Fruit fly (Drosophila melanogaster): ENCODE data around the gene cm.

cm gene

DNA sequence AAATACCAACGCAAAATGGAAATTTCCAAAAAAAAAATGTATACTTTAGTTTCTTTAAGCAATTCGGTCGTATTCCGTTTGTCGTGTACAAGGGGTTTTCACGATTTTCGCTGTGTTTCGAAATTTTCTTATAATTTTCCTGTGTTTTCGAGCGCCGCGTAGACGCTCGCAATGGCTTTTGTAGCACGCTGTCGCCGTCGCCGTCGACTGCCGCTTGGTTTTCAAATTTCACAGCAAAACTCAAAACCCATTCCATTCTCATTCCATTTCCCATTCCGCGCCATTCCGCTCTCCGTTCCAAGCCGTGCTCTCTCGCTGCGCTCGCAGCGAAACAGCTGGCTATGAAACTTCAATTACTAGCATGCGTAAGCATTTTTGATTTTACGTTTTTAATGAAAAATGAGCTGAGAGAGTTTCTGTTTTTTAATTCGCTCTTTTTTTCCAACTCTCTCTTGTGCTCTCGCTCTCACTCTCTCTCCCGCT lies 29.4 kb downstream of the cm start (continued):
- TF ChIP-seq CG18599 (GFP tag; optimal IDR thresholded peaks at IDR 0.05) (peak; percentile 29), dm (GFP tag; optimal IDR thresholded peaks at IDR 0.05) (no peak), Hr39 (optimal IDR thresholded peaks at IDR 0.05) (no peak), CG18011 (GFP tag; optimal IDR thresholded peaks at IDR 0.05) (no peak), CG12155 (GFP tag; optimal IDR thresholded peaks at IDR 0.05) (no peak), CG11247 (GFP tag; IDR thresholded peaks at IDR 0.05) (no peak), Camta (GFP tag; optimal IDR thresholded peaks at IDR 0.05) (no peak), pita (GFP tag; optimal IDR thresholded peaks at IDR 0.05) (no peak), Neu2 (GFP tag; optimal IDR thresholded peaks at IDR 0.05; ENCODE audit: borderline replicate concordance) (no peak), pum (GFP tag; optimal IDR thresholded peaks at IDR 0.05) (no peak), CG12942 (GFP tag; optimal IDR thresholded peaks at IDR 0.05) (no peak), Bgb (GFP tag; IDR thresholded peaks at IDR 0.05; ENCODE audit: partially characterized antibody) (peak; percentile 26; the same call in 1 of the 2 replicates), E2f2 (GFP tag; IDR thresholded peaks at IDR 0.05) (peak; percentile 21; the same call in 1 of the 2 replicates), org-1 (GFP tag; optimal IDR thresholded peaks at IDR 0.05) (no peak), row (GFP tag; IDR thresholded peaks at IDR 0.05) (peak; percentile 38; the same call in 2 of the 3 replicates), CG9932 (GFP tag; IDR thresholded peaks at IDR 0.05) (no peak), Hmx (GFP tag; optimal IDR thresholded peaks at IDR 0.05) (no peak), NC2β (GFP tag; optimal IDR thresholded peaks at IDR 0.05) (no peak), CG7928 (GFP tag; optimal IDR thresholded peaks at IDR 0.05) (no peak), gsb (GFP tag; IDR thresholded peaks at IDR 0.05) (no peak), ci (GFP tag; IDR thresholded peaks at IDR 0.05) (peak; percentile 63; the same call in 2 of the 3 replicates), Mes4 (GFP tag; optimal IDR thresholded peaks at IDR 0.05) (no peak), seq (GFP tag; IDR thresholded peaks at IDR 0.05) (peak; percentile 26; the same call in 1 of the 2 replicates), CG8388 (GFP tag; optimal IDR thresholded peaks at IDR 0.05) (no peak), CG6813 (GFP tag; optimal IDR thresholded peaks at IDR 0.05) (no peak), CG15479 (GFP tag; optimal IDR thresholded peaks at IDR 0.05) (no peak), CG4282 (GFP tag; optimal IDR thresholded peaks at IDR 0.05) (no peak), CG1529 (GFP tag; optimal IDR thresholded peaks at IDR 0.05) (no peak), gfzf (GFP tag; optimal IDR thresholded peaks at IDR 0.05) (no peak), lab (GFP tag; optimal IDR thresholded peaks at IDR 0.05) (peak; percentile 3), dpn (GFP tag; optimal IDR thresholded peaks at IDR 0.05) (no peak), CG2875 (GFP tag; optimal IDR thresholded peaks at IDR 0.05) (no peak), CoRest (tag; optimal IDR thresholded peaks at IDR 0.05) (no peak), Lim3 (GFP tag; IDR thresholded peaks at IDR 0.05) (no peak), onecut (GFP tag; IDR thresholded peaks at IDR 0.05) (no peak), HHEX (GFP tag; optimal IDR thresholded peaks at IDR 0.05) (no peak), H2.0 (GFP tag; IDR thresholded peaks at IDR 0.05) (no peak), CG11504 (tag; optimal IDR thresholded peaks at IDR 0.05) (peak; percentile 2), CG9609 (GFP tag; optimal IDR thresholded peaks at IDR 0.05) (no peak), CG13287 (GFP tag; IDR thresholded peaks at IDR 0.05; ENCODE audit: partially characterized antibody) (peak; percentile 32; the same call in 1 of the 2 replicates), E2f1 (GFP tag; IDR thresholded peaks at IDR 0.05) (no peak), Fer1 (GFP tag; optimal IDR thresholded peaks at IDR 0.05) (no peak), wek (GFP tag; optimal IDR thresholded peaks at IDR 0.05) (no peak), CG13123 (GFP tag; optimal IDR thresholded peaks at IDR 0.05) (no peak), sens-2 (GFP tag; IDR thresholded peaks at IDR 0.05) (no peak), Meics (GFP tag; optimal IDR thresholded peaks at IDR 0.05) (no peak), Sox100B (GFP tag; optimal IDR thresholded peaks at IDR 0.05) (no peak), pb (GFP tag; optimal IDR thresholded peaks at IDR 0.05) (no peak), BtbVII (GFP tag; optimal IDR thresholded peaks at IDR 0.05) (no peak), Hand (GFP tag; optimal IDR thresholded peaks at IDR 0.05) (no peak), her (GFP tag; optimal IDR thresholded peaks at IDR 0.05) (no peak)
